Fruit fly (Drosophila melanogaster) whole organism, prepupa: ENCODE measurements around the gene CG17097.

ENCODE experiments used
- CG15336 ChIP-seq: fragments of 200-800 bp; sonication (Bioruptor generic); IDR thresholded peaks from 2 replicates; pipeline ENCODE4 v1.3.6; 2022; ENCODE audit warnings: missing biosample characterization, missing genetic modification characterization
- CG1621 ChIP-seq: fragments of 200-800 bp; sonication (Bioruptor generic); optimal IDR thresholded peaks from 3 replicates; lab custom pipeline; 2018; ENCODE audit warnings: missing biosample characterization, mild to moderate bottlenecking, missing genetic modification characterization
- CG31627 ChIP-seq: fragments of 200-800 bp; sonication (Bioruptor generic); optimal IDR thresholded peaks from 3 replicates; lab custom pipeline; 2016; ENCODE audit warnings: missing biosample characterization, missing genetic modification characterization
- CG32006 ChIP-seq: fragments of 200-800 bp; sonication (Bioruptor generic); optimal IDR thresholded peaks from 3 replicates; lab custom pipeline; 2017; ENCODE audit warnings: missing biosample characterization, mild to moderate bottlenecking, missing genetic modification characterization
- CG6808 ChIP-seq: fragments of 200-800 bp; sonication (Bioruptor generic); optimal IDR thresholded peaks from 3 replicates; lab custom pipeline; 2017; ENCODE audit warnings: missing biosample characterization, missing genetic modification characterization, mild to moderate bottlenecking, moderate library complexity, missing genetic modification reagents
- CG8319 ChIP-seq: fragments of 200-800 bp; sonication (Bioruptor generic); optimal IDR thresholded peaks from 3 replicates; lab custom pipeline; 2016; ENCODE audit warnings: missing biosample characterization, missing genetic modification characterization
- CG9139 ChIP-seq: fragments of 200-800 bp; sonication (Bioruptor generic); optimal IDR thresholded peaks from 3 replicates; lab custom pipeline; 2017; ENCODE audit warnings: missing biosample characterization, mild to moderate bottlenecking, missing genetic modification characterization
- Eip75B ChIP-seq: fragments of 200-800 bp; sonication (Bioruptor generic); optimal IDR thresholded peaks from 3 replicates; lab custom pipeline; 2016; ENCODE audit warnings: missing biosample characterization, missing genetic modification characterization
- Eip78C ChIP-seq: fragments of 200-800 bp; sonication (Bioruptor generic); peaks from one replicate; lab custom pipeline; 2016; ENCODE audit warnings: missing biosample characterization, missing genetic modification characterization
- Ets96B ChIP-seq: fragments of 200-800 bp; optimal IDR thresholded peaks from 2 replicates; lab custom pipeline; 2019; ENCODE audit warnings: missing biosample characterization, mild to moderate bottlenecking, missing genetic modification characterization, moderate library complexity
- Hr38 ChIP-seq: sonication (Bioruptor generic); optimal IDR thresholded peaks from 2 replicates; lab custom pipeline; 2016; ENCODE audit warnings: missing biosample characterization, missing genetic modification characterization
- Lpt ChIP-seq: fragments of 200-800 bp; sonication (Bioruptor generic); optimal IDR thresholded peaks from 3 replicates; lab custom pipeline; 2016; ENCODE audit warnings: missing biosample characterization, missing genetic modification characterization
- Met ChIP-seq: fragments of 200-800 bp; sonication (Bioruptor generic); optimal IDR thresholded peaks from 3 replicates; lab custom pipeline; 2016; ENCODE audit warnings: missing biosample characterization, missing genetic modification characterization
- dac ChIP-seq: fragments of 200-800 bp; sonication (Bioruptor generic); optimal IDR thresholded peaks from 2 replicates; lab custom pipeline; 2017; ENCODE audit warnings: missing biosample characterization, mild to moderate bottlenecking, missing genetic modification characterization
- dsx ChIP-seq: fragments of 200-800 bp; optimal IDR thresholded peaks from 3 replicates; lab custom pipeline; 2019; ENCODE audit warnings: missing biosample characterization, mild to moderate bottlenecking, missing genetic modification characterization, moderate library complexity; ENCODE audit not compliant: poor library complexity, severe bottlenecking
- eg ChIP-seq: fragments of 200-800 bp; sonication (Bioruptor generic); IDR thresholded peaks from 3 replicates; pipeline ENCODE4 v1.3.6; 2022; ENCODE audit warnings: missing biosample characterization, missing genetic modification characterization
- fd85E ChIP-seq: fragments of 200-800 bp; sonication (Bioruptor generic); optimal IDR thresholded peaks from 3 replicates; lab custom pipeline; 2016; ENCODE audit warnings: missing biosample characterization, missing genetic modification characterization
- lz ChIP-seq: fragments of 200-800 bp; sonication (Bioruptor generic); optimal IDR thresholded peaks from 3 replicates; lab custom pipeline; 2016; ENCODE audit warnings: missing biosample characterization, missing genetic modification characterization
- ss ChIP-seq, 2 experiments: fragments of 200-800 bp; sonication (Bioruptor generic); optimal IDR thresholded peaks; 2 replicates in 1 of 2; 3 replicates in 1 of 2; lab custom pipeline; 2017 to 2018; ENCODE audit warnings: mild to moderate bottlenecking in 2 of 2, missing biosample characterization in 2 of 2, missing genetic modification characterization in 2 of 2, moderate library complexity in 1 of 2
- svp ChIP-seq: fragments of 200-800 bp; sonication (Bioruptor generic); peaks from one replicate; lab custom pipeline; 2016; ENCODE audit warnings: missing biosample characterization, missing genetic modification characterization
- topi ChIP-seq: fragments of 200-800 bp; sonication (Bioruptor generic); optimal IDR thresholded peaks from 3 replicates; lab custom pipeline; 2016; ENCODE audit warnings: missing biosample characterization, missing genetic modification characterization

CG17097 gene

DNA sequence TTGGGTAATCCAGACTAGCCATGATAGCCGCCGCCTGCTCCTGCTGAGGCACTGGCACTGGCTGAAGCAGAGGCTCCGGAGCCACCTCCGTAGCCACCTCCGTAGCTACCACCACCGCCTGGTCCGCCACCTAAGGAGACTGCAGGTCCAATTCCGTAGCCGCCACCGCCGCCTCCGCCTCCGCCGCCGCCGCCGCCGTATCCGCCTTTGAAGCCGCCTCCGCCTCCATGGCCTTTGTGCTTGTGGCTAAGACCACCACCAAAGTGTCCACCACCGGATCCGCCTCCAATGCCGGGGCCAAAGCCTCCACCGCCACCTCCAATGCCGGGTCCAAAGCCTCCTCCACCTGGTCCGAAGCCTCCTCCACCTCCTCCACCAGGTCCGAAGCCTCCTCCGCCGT lies 46.8 kb downstream of the CG17097 start:
- TF ChIP-seq CG9139 (GFP tag; lab: Kevin White, UChicago) (no peak), CG8319 (no peak), Lpt (no peak), Hr38 (no peak), CG15336 (GFP tag; lab: Robert Waterston, UW) (no peak), dac (GFP tag; lab: Kevin White, UChicago) (no peak), fd85E (GFP tag; lab: Kevin White, UChicago) (no peak), CG31627 (GFP tag; lab: Kevin White, UChicago) (no peak), CG32006 (GFP tag; lab: Kevin White, UChicago) (no peak), Eip75B (no peak)
- TF ChIP-seq, all 60 proteins: peak for 0

- TF ChIP-seq CG6808 (peak; percentile 42), CG8319 (no peak), dsx (peak; percentile 8), Eip78C (GFP tag; lab: Kevin White, UChicago) (peak; percentile 30), ss (GFP tag; optimal IDR thresholded peaks at IDR 0.05; lab: Kevin White, UChicago) (peak in 1 of 2 experiments; percentile 22), topi (GFP tag; lab: Kevin White, UChicago) (no peak), Met (GFP tag; lab: Kevin White, UChicago) (no peak), Ets96B (tag; lab: Kevin White, UChicago) (peak; percentile 53), CG9139 (GFP tag; lab: Kevin White, UChicago) (peak; percentile 21), svp (GFP tag; lab: Kevin White, UChicago) (peak; percentile 80)
Observed at dm6 chr2L:10694053-10694618, 47.9 kb downstream of the CG17097 start, which contains the start of gene CG17108. Gene CG17108 (minus strand): TSS chr2L:10694103.

DNA sequence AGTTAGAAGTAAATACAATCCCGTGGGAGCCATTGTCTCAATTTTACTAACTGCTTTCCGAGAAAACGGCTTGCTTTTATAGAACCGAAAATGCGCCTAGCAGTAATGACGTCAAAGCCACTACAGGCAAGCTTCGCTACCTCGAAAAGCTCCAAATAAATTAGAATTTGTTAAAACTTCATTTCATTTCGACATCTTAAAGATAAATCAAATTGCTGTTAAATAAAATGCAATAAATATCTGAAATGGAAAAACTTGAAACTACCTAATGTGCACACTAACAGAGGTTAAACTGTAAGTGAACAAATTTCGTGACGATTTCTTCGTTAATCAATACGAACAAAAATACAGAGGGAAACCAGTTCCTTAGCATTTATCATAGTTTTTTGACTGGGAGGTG lies 51.8 kb downstream of the CG17097 start, which contains the start of gene CG7300:
CG7300 (minus strand) TSS at position 52 of the 400 bp plus-strand sequence.
- TF ChIP-seq lz (no peak), CG32006 (GFP tag; lab: Kevin White, UChicago) (peak; percentile 27), svp (GFP tag; lab: Kevin White, UChicago) (peak; percentile 18), Eip78C (GFP tag; lab: Kevin White, UChicago) (peak; percentile 81), eg (GFP tag; lab: Robert Waterston, UW) (0 out of 3 replicates have a peak, but pooled peaks have one; percentile 13), CG1621 (tag; lab: Kevin White, UChicago) (no peak)
